Worm (Caenorhabditis elegans) whole organism, L3 larva: ENCODE measurements around the gene M151.7.

ENCODE experiments used
- aly-2 ChIP-seq: fragments of 150-350 bp; optimal IDR thresholded peaks from 2 replicates; lab custom pipeline; 2014; ENCODE audit warnings: missing biosample characterization, missing genetic modification characterization
- ama-1 ChIP-seq: fragments of 150-350 bp; optimal IDR thresholded peaks from 2 replicates; lab custom pipeline; 2018
- daf-12 ChIP-seq: fragments of 150-350 bp; optimal IDR thresholded peaks from 2 replicates; lab custom pipeline; 2014; ENCODE audit warnings: missing biosample characterization, missing genetic modification reagents, missing genetic modification characterization
- lin-39 ChIP-seq: fragments of 150-350 bp; optimal IDR thresholded peaks from 2 replicates; lab custom pipeline; 2018; ENCODE audit warnings: missing biosample characterization, missing genetic modification reagents, missing genetic modification characterization
- nhr-67 ChIP-seq: fragments of 150-350 bp; optimal IDR thresholded peaks from 2 replicates; lab custom pipeline; 2014; ENCODE audit warnings: missing biosample characterization, missing genetic modification characterization
- pha-4 ChIP-seq: fragments of 150-350 bp; optimal IDR thresholded peaks from 2 replicates; lab custom pipeline; 2014; ENCODE audit warnings: missing biosample characterization, missing genetic modification reagents, missing genetic modification characterization
- pqm-1 ChIP-seq: fragments of 150-350 bp; optimal IDR thresholded peaks from 2 replicates; lab custom pipeline; 2017; ENCODE audit warnings: missing biosample characterization, missing genetic modification characterization, inconsistent platforms
- unc-62 ChIP-seq: fragments of 150-350 bp; sonication (generic microtip); optimal IDR thresholded peaks from 4 replicates; lab custom pipeline; 2014; ENCODE audit warnings: missing biosample characterization, missing genetic modification reagents, missing genetic modification characterization

ce11 chrII:3669315-3669714, 47.2 kb downstream of the M151.7 start, which contains the start of gene srx-97:
- TF ChIP-seq aly-2 (tag; lab: Kevin White, UChicago) (no peak), daf-12 (tag; lab: Kevin White, UChicago) (no peak), ama-1 (lab: Kevin White, UChicago) (no peak), pha-4 (tag; lab: Kevin White, UChicago) (no peak), pqm-1 (tag; lab: Kevin White, UChicago) (no peak), lin-39 (no peak), nhr-67 (no peak), unc-62 (no peak)
